Worm (Caenorhabditis elegans) whole organism, L2 larva: ENCODE results near the gene C05D12.3.

Experiments
- C34F6.9 ChIP-seq: fragments of 150-350 bp; optimal IDR thresholded peaks from 2 replicates; lab custom pipeline; 2014; ENCODE audit warnings: missing biosample characterization, missing genetic modification characterization
- F13H6.1 ChIP-seq: sonication (generic microtip); optimal IDR thresholded peaks from 2 replicates; lab custom pipeline; 2016; ENCODE audit warnings: missing genetic modification characterization, missing compliant biosample characterization
- Y55F3AM.14 ChIP-seq: fragments of 200-800 bp; sonication (Bioruptor generic); optimal IDR thresholded peaks from 2 replicates; lab custom pipeline; 2018; ENCODE audit warnings: mild to moderate bottlenecking, missing genetic modification characterization, missing compliant biosample characterization
- ZK546.5 ChIP-seq: sonication (generic microtip); optimal IDR thresholded peaks from 2 replicates; lab custom pipeline; 2017; ENCODE audit warnings: missing biosample characterization, missing genetic modification characterization
- alr-1 ChIP-seq: fragments of 150-350 bp; optimal IDR thresholded peaks from 2 replicates; lab custom pipeline; 2014; ENCODE audit warnings: missing biosample characterization, missing genetic modification characterization
- aly-2 ChIP-seq: fragments of 150-350 bp; optimal IDR thresholded peaks from 2 replicates; lab custom pipeline; 2014; ENCODE audit warnings: missing biosample characterization, missing genetic modification characterization
- blmp-1 ChIP-seq: sonication (generic microtip); optimal IDR thresholded peaks from 2 replicates; lab custom pipeline; 2017; ENCODE audit warnings: missing genetic modification characterization, mild to moderate bottlenecking, missing compliant biosample characterization, antibody characterized with exemption, moderate library complexity; ENCODE audit not compliant: insufficient read depth
- ceh-82 ChIP-seq: fragments of 150-350 bp; optimal IDR thresholded peaks from 2 replicates; lab custom pipeline; 2014; ENCODE audit warnings: missing biosample characterization, missing genetic modification characterization
- egl-27 ChIP-seq: sonication (generic microtip); optimal IDR thresholded peaks from 3 replicates; lab custom pipeline; 2017; ENCODE audit warnings: missing biosample characterization, missing genetic modification reagents, missing genetic modification characterization
- elt-1 ChIP-seq: fragments of 150-350 bp; optimal IDR thresholded peaks from 2 replicates; lab custom pipeline; 2014; ENCODE audit warnings: missing biosample characterization, missing genetic modification characterization
- elt-3 ChIP-seq: sonication (generic microtip); optimal IDR thresholded peaks from 2 replicates; lab custom pipeline; 2017; ENCODE audit warnings: missing biosample characterization, missing genetic modification characterization
- gmeb-1 ChIP-seq: fragments of 150-350 bp; optimal IDR thresholded peaks from 2 replicates; lab custom pipeline; 2014; ENCODE audit warnings: missing biosample characterization, missing genetic modification characterization
- lin-11 ChIP-seq: fragments of 150-350 bp; sonication (generic microtip); optimal IDR thresholded peaks from 2 replicates; lab custom pipeline; 2014; ENCODE audit warnings: missing biosample characterization, missing genetic modification characterization, inconsistent platforms, mixed read lengths
- lin-39 ChIP-seq: fragments of 150-350 bp; optimal IDR thresholded peaks from 2 replicates; lab custom pipeline; 2014; ENCODE audit warnings: missing biosample characterization, missing genetic modification reagents, missing genetic modification characterization
- lsy-2 ChIP-seq, 2 experiments: fragments of 150-350 bp in 1 of 2; sonication (generic microtip) in 1 of 2; optimal IDR thresholded peaks; 2 replicates each; lab custom pipeline; 2014 to 2017; ENCODE audit warnings: missing biosample characterization in 2 of 2, missing genetic modification characterization in 2 of 2
- mab-5 ChIP-seq: fragments of 150-350 bp; optimal IDR thresholded peaks from 2 replicates; lab custom pipeline; 2014; ENCODE audit warnings: missing biosample characterization, missing genetic modification characterization
- mdl-1 ChIP-seq, 2 experiments: fragments of 150-350 bp in 1 of 2; sonication (generic microtip) in 1 of 2; optimal IDR thresholded peaks; 2 replicates each; lab custom pipeline; 2017; ENCODE audit warnings: missing biosample characterization in 2 of 2, missing genetic modification characterization in 2 of 2
- nhr-10 ChIP-seq: sonication (generic microtip); optimal IDR thresholded peaks from 2 replicates; lab custom pipeline; 2017; ENCODE audit warnings: missing biosample characterization, missing genetic modification characterization
- nhr-11 ChIP-seq: fragments of 150-350 bp; optimal IDR thresholded peaks from 2 replicates; lab custom pipeline; 2014; ENCODE audit warnings: missing biosample characterization, missing genetic modification characterization
- nhr-12 ChIP-seq: fragments of 150-350 bp; optimal IDR thresholded peaks from 2 replicates; lab custom pipeline; 2014; ENCODE audit warnings: missing biosample characterization, missing genetic modification characterization
- nhr-23 ChIP-seq: fragments of 150-350 bp; optimal IDR thresholded peaks from 2 replicates; lab custom pipeline; 2014; ENCODE audit warnings: missing biosample characterization, missing genetic modification reagents, missing genetic modification characterization
- nhr-237 ChIP-seq: fragments of 150-350 bp; optimal IDR thresholded peaks from 2 replicates; lab custom pipeline; 2014; ENCODE audit warnings: missing biosample characterization, missing genetic modification characterization
- nhr-6 ChIP-seq: fragments of 150-350 bp; optimal IDR thresholded peaks from 2 replicates; lab custom pipeline; 2014; ENCODE audit warnings: missing biosample characterization, missing genetic modification characterization
- peb-1 ChIP-seq: fragments of 150-350 bp; optimal IDR thresholded peaks from 2 replicates; lab custom pipeline; 2014; ENCODE audit warnings: missing biosample characterization, missing genetic modification characterization
- sem-4 ChIP-seq: fragments of 150-350 bp; optimal IDR thresholded peaks from 2 replicates; lab custom pipeline; 2014; ENCODE audit warnings: missing biosample characterization, missing genetic modification reagents, missing genetic modification characterization
- sma-3 ChIP-seq: sonication (generic microtip); optimal IDR thresholded peaks from 2 replicates; lab custom pipeline; 2016; ENCODE audit warnings: missing genetic modification reagents, missing genetic modification characterization, missing compliant biosample characterization
- sma-9 ChIP-seq, 2 experiments: fragments of 150-350 bp in 1 of 2; sonication (generic microtip) in 1 of 2; optimal IDR thresholded peaks; 2 replicates each; lab custom pipeline; 2014 to 2016; ENCODE audit warnings: missing genetic modification characterization in 2 of 2, mild to moderate bottlenecking in 1 of 2, missing biosample characterization in 1 of 2, missing compliant biosample characterization in 1 of 2, missing genetic modification reagents in 1 of 2, moderate library complexity in 1 of 2
- unc-39 ChIP-seq: fragments of 150-350 bp; optimal IDR thresholded peaks from 2 replicates; lab custom pipeline; 2014; ENCODE audit warnings: missing biosample characterization, missing genetic modification characterization
- unc-55 ChIP-seq: fragments of 150-350 bp; sonication (generic microtip); optimal IDR thresholded peaks from 3 replicates; lab custom pipeline; 2014; ENCODE audit warnings: missing biosample characterization, missing genetic modification reagents, missing genetic modification characterization
- unc-62 ChIP-seq: fragments of 150-350 bp; optimal IDR thresholded peaks from 2 replicates; lab custom pipeline; 2014; ENCODE audit warnings: missing biosample characterization, missing genetic modification reagents, missing genetic modification characterization
- zag-1 ChIP-seq: fragments of 150-350 bp; optimal IDR thresholded peaks from 2 replicates; lab custom pipeline; 2014; ENCODE audit warnings: missing biosample characterization, missing genetic modification characterization
- ztf-1 ChIP-seq: fragments of 200-800 bp; sonication (Bioruptor generic); conservative IDR thresholded peaks from 2 replicates; pipeline ENCODE4 v1.3.6; 2022; ENCODE audit warnings: missing genetic modification characterization, missing compliant biosample characterization

The C05D12.3 gene

ce11 chrII:11377700-11378099 is 47.4 kb upstream of the C05D12.3 start:
- TF ChIP-seq nhr-237 (tag; lab: Kevin White, UChicago): no peak
- no peak for TF ChIP-seq mab-5 (tag; lab: Kevin White, UChicago)
- TF ChIP-seq unc-39 (tag; lab: Kevin White, UChicago): no peak
- TF ChIP-seq nhr-11 (tag; lab: Kevin White, UChicago): no peak
- no peak for TF ChIP-seq lsy-2 (tag; optimal IDR thresholded peaks at IDR 0.05; lab: Kevin White, UChicago)
- TF ChIP-seq nhr-10 (tag; lab: Kevin White, UChicago): no peak
- TF ChIP-seq nhr-6 (tag; lab: Kevin White, UChicago): no peak
- no peak for TF ChIP-seq Y55F3AM.14
- no peak for TF ChIP-seq elt-3 (tag; lab: Kevin White, UChicago)
- TF ChIP-seq blmp-1 (tag; lab: Kevin White, UChicago): no peak

ce11 chrII:11383058-11383457 is 42.0 kb upstream of the C05D12.3 start, which contains the start of the genes C33B4.5 and C33B4.4:
Gene C33B4.5 (plus strand): TSS chrII:11383327.
Gene C33B4.4 (minus strand): TSS chrII:11383442.
- TF ChIP-seq lin-11 (tag; lab: Kevin White, UChicago): no peak
- no peak for TF ChIP-seq gmeb-1 (tag; lab: Kevin White, UChicago)
- no peak for TF ChIP-seq nhr-23 (tag; lab: Kevin White, UChicago)
- TF ChIP-seq ZK546.5: no peak
- TF ChIP-seq elt-1 (tag; lab: Kevin White, UChicago): no peak
- TF ChIP-seq alr-1 (tag; lab: Kevin White, UChicago): no peak
- TF ChIP-seq mdl-1 (tag; optimal IDR thresholded peaks at IDR 0.05; lab: Kevin White, UChicago): no peak
- no peak for TF ChIP-seq C34F6.9 (tag; lab: Kevin White, UChicago)
- no peak for TF ChIP-seq nhr-12 (tag; lab: Kevin White, UChicago)
- TF ChIP-seq lin-39 (tag; lab: Kevin White, UChicago): no peak
- TF ChIP-seq unc-62 (GFP tag; lab: Kevin White, UChicago): no peak
- TF ChIP-seq egl-27 (tag; lab: Kevin White, UChicago): no peak
- no peak for TF ChIP-seq F13H6.1
- no peak for TF ChIP-seq zag-1 (tag; lab: Kevin White, UChicago)
- no peak for TF ChIP-seq ztf-1
- no peak for TF ChIP-seq nhr-237 (tag; lab: Kevin White, UChicago)
- no peak for TF ChIP-seq nhr-6 (tag; lab: Kevin White, UChicago)

DNA sequence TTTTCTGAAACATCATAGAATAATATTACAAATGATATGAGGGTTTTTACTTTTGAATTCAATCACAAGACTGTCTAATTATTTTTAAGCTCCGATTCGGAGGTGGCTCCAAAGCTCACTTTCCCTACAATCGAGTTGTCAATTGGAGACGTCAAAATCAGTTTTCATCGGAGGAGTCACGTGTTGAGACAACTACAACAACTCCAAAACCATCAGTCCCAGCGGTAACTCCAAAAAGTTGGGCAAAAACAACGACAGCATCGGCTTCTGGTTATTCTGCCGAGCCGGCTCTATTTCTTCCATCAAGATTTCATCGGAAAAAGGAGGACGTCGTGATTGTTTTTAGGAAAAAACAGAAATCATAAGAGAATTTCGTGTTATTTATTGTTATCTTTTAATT is 41.0 kb upstream of the C05D12.3 start:
- no peak for TF ChIP-seq lin-11 (tag; lab: Kevin White, UChicago)
- no peak for TF ChIP-seq F13H6.1
- no peak for TF ChIP-seq blmp-1 (tag; lab: Kevin White, UChicago)
- no peak for TF ChIP-seq gmeb-1 (tag; lab: Kevin White, UChicago)
- TF ChIP-seq nhr-11 (tag; lab: Kevin White, UChicago): no peak
- no peak for TF ChIP-seq peb-1 (tag; lab: Kevin White, UChicago)
- TF ChIP-seq ZK546.5: no peak
- TF ChIP-seq elt-1 (tag; lab: Kevin White, UChicago): no peak
- TF ChIP-seq sem-4 (tag; lab: Kevin White, UChicago): no peak
- no peak for TF ChIP-seq nhr-6 (tag; lab: Kevin White, UChicago)
- TF ChIP-seq unc-62 (GFP tag; lab: Kevin White, UChicago): no peak
- TF ChIP-seq sma-3 (GFP tag; lab: Kevin White, UChicago): no peak

ce11 chrII:11386950-11387349 is 38.1 kb upstream of the C05D12.3 start:
- TF ChIP-seq nhr-237 (tag; lab: Kevin White, UChicago): no peak
- no peak for TF ChIP-seq ztf-1
- TF ChIP-seq egl-27 (tag; lab: Kevin White, UChicago): no peak
- no peak for TF ChIP-seq nhr-10 (tag; lab: Kevin White, UChicago)
- TF ChIP-seq nhr-6 (tag; lab: Kevin White, UChicago): no peak
- no peak for TF ChIP-seq zag-1 (tag; lab: Kevin White, UChicago)
- no peak for TF ChIP-seq unc-55
- no peak for TF ChIP-seq lin-39 (tag; lab: Kevin White, UChicago)
- TF ChIP-seq sma-9 (GFP tag; optimal IDR thresholded peaks at IDR 0.05; lab: Kevin White, UChicago): no peak
- no peak for TF ChIP-seq sma-9 (tag; optimal IDR thresholded peaks at IDR 0.05; lab: Kevin White, UChicago)
- no peak for TF ChIP-seq lin-11 (tag; lab: Kevin White, UChicago)
- TF ChIP-seq aly-2 (tag; lab: Kevin White, UChicago): no peak
- TF ChIP-seq mdl-1 (tag; optimal IDR thresholded peaks at IDR 0.05; lab: Kevin White, UChicago): no peak
- TF ChIP-seq sma-3 (GFP tag; lab: Kevin White, UChicago): no peak
- TF ChIP-seq blmp-1 (tag; lab: Kevin White, UChicago): no peak
- no peak for TF ChIP-seq ceh-82 (tag; lab: Kevin White, UChicago)
